Worm (Caenorhabditis elegans) whole organism, late embryonic: Measurements from ENCODE around the gene clu-1.

ENCODE experiments used
- K02D7.2 ChIP-seq: sonication (generic microtip); optimal IDR thresholded peaks from 2 replicates; lab custom pipeline; 2017; ENCODE audit warnings: mild to moderate bottlenecking, missing genetic modification characterization, missing compliant biosample characterization
- K09A11.1 ChIP-seq: sonication (generic microtip); optimal IDR thresholded peaks from 2 replicates; lab custom pipeline; 2017; ENCODE audit warnings: antibody characterized with exemption, mild to moderate bottlenecking, missing genetic modification characterization, missing compliant biosample characterization; ENCODE audit not compliant: insufficient read depth
- ceh-2 ChIP-seq: sonication (generic microtip); optimal IDR thresholded peaks from 2 replicates; lab custom pipeline; 2016; ENCODE audit warnings: missing genotype, missing genetic modification characterization, missing compliant biosample characterization
- ceh-24 ChIP-seq: sonication (generic microtip); optimal IDR thresholded peaks from 2 replicates; lab custom pipeline; 2016; ENCODE audit warnings: mild to moderate bottlenecking, missing genetic modification characterization, missing compliant biosample characterization
- ceh-31 ChIP-seq: sonication (generic microtip); optimal IDR thresholded peaks from 2 replicates; lab custom pipeline; 2016; ENCODE audit warnings: missing genetic modification characterization, missing compliant biosample characterization
- ceh-34 ChIP-seq: sonication (generic microtip); optimal IDR thresholded peaks from 2 replicates; lab custom pipeline; 2016; ENCODE audit warnings: mild to moderate bottlenecking, missing genetic modification characterization, missing compliant biosample characterization
- ceh-45 ChIP-seq: fragments of 200-800 bp; sonication (Bioruptor generic); IDR thresholded peaks from 2 replicates; pipeline ENCODE4 v1.3.6; 2022; ENCODE audit warnings: missing genetic modification reagents, missing genetic modification characterization, missing compliant biosample characterization
- ceh-48 ChIP-seq: sonication (generic microtip); optimal IDR thresholded peaks from 2 replicates; lab custom pipeline; 2016; ENCODE audit warnings: missing genetic modification characterization, inconsistent platforms, missing compliant biosample characterization
- che-1 ChIP-seq: sonication (generic microtip); optimal IDR thresholded peaks from 2 replicates; lab custom pipeline; 2016; ENCODE audit warnings: mild to moderate bottlenecking, missing genetic modification characterization, missing compliant biosample characterization
- dmd-4 ChIP-seq: sonication (generic microtip); optimal IDR thresholded peaks from 2 replicates; lab custom pipeline; 2016; ENCODE audit warnings: borderline replicate concordance, missing genetic modification characterization, missing compliant biosample characterization
- elt-2 ChIP-seq: sonication (generic microtip); optimal IDR thresholded peaks from 2 replicates; lab custom pipeline; 2016; ENCODE audit warnings: missing genetic modification reagents, missing genetic modification characterization, missing compliant biosample characterization
- elt-4 ChIP-seq: sonication (generic microtip); optimal IDR thresholded peaks from 2 replicates; lab custom pipeline; 2016; ENCODE audit warnings: missing genetic modification characterization, missing compliant biosample characterization
- ets-4 ChIP-seq: sonication (generic microtip); optimal IDR thresholded peaks from 2 replicates; lab custom pipeline; 2016; ENCODE audit warnings: missing genetic modification characterization, missing compliant biosample characterization
- eyg-1 ChIP-seq: sonication (generic microtip); optimal IDR thresholded peaks from 2 replicates; lab custom pipeline; 2016; ENCODE audit warnings: missing genotype, missing genetic modification characterization, missing compliant biosample characterization
- fax-1 ChIP-seq: sonication (generic microtip); optimal IDR thresholded peaks from 2 replicates; lab custom pipeline; 2016; ENCODE audit warnings: missing genotype, missing genetic modification characterization, missing compliant biosample characterization
- fkh-6 ChIP-seq: sonication (generic microtip); optimal IDR thresholded peaks from 2 replicates; lab custom pipeline; 2016; ENCODE audit warnings: missing genetic modification characterization, missing compliant biosample characterization
- hlh-13 ChIP-seq: fragments of 200-800 bp; sonication (Bioruptor generic); optimal IDR thresholded peaks from 2 replicates; lab custom pipeline; 2018; ENCODE audit warnings: mild to moderate bottlenecking, missing genetic modification characterization, missing compliant biosample characterization
- hlh-15 ChIP-seq: sonication (generic microtip); optimal IDR thresholded peaks from 2 replicates; lab custom pipeline; 2016; ENCODE audit warnings: missing genetic modification characterization, missing compliant biosample characterization
- hlh-30 ChIP-seq: sonication (generic microtip); optimal IDR thresholded peaks from 2 replicates; lab custom pipeline; 2017; ENCODE audit warnings: antibody characterized with exemption, missing genetic modification characterization, missing compliant biosample characterization; ENCODE audit not compliant: insufficient read depth
- hlh-6 ChIP-seq: sonication (generic microtip); optimal IDR thresholded peaks from 2 replicates; lab custom pipeline; 2016; ENCODE audit warnings: missing genotype, missing genetic modification characterization, missing compliant biosample characterization
- odd-2 ChIP-seq: sonication (generic microtip); optimal IDR thresholded peaks from 2 replicates; lab custom pipeline; 2017; ENCODE audit warnings: antibody characterized with exemption, mild to moderate bottlenecking, missing genetic modification characterization, missing compliant biosample characterization
- pag-3 ChIP-seq: sonication (generic microtip); optimal IDR thresholded peaks from 2 replicates; lab custom pipeline; 2016; ENCODE audit warnings: missing compliant biosample characterization, missing genetic modification characterization, borderline replicate concordance
- pax-1 ChIP-seq: fragments of 150-350 bp; optimal IDR thresholded peaks from 2 replicates; lab custom pipeline; 2014; ENCODE audit warnings: missing biosample characterization, missing genetic modification characterization
- pha-2 ChIP-seq: sonication (generic microtip); optimal IDR thresholded peaks from 2 replicates; lab custom pipeline; 2017; ENCODE audit warnings: mild to moderate bottlenecking, missing genetic modification characterization, missing compliant biosample characterization
- pha-4 ChIP-seq: fragments of 150-350 bp; optimal IDR thresholded peaks from 2 replicates; lab custom pipeline; 2018; ENCODE audit warnings: missing biosample characterization, missing genetic modification reagents, missing genetic modification characterization
- pros-1 ChIP-seq: fragments of 150-350 bp; optimal IDR thresholded peaks from 2 replicates; lab custom pipeline; 2014; ENCODE audit warnings: missing biosample characterization, missing genetic modification reagents, missing genetic modification characterization
- rnt-1 ChIP-seq: sonication (generic microtip); optimal IDR thresholded peaks from 2 replicates; lab custom pipeline; 2016; ENCODE audit warnings: missing genetic modification characterization, missing compliant biosample characterization
- sdc-2 ChIP-seq: sonication (generic microtip); optimal IDR thresholded peaks from 2 replicates; lab custom pipeline; 2016; ENCODE audit warnings: missing genotype, missing genetic modification characterization, missing compliant biosample characterization
- syd-9 ChIP-seq: sonication (generic microtip); optimal IDR thresholded peaks from 2 replicates; lab custom pipeline; 2016; ENCODE audit warnings: mild to moderate bottlenecking, missing genetic modification characterization, moderate library complexity, missing compliant biosample characterization
- tbx-2 ChIP-seq: sonication (generic microtip); optimal IDR thresholded peaks from 2 replicates; lab custom pipeline; 2016; ENCODE audit warnings: missing genetic modification characterization, missing compliant biosample characterization
- unc-3 ChIP-seq, 2 experiments: fragments of 200-800 bp in 1 of 2; sonication (Bioruptor generic) in 1 of 2; sonication (generic microtip) in 1 of 2; conservative IDR thresholded peaks in 1 of 2; optimal IDR thresholded peaks in 1 of 2; 2 replicates each; pipeline versions ENCODE4 v1.3.6 to Lab custom; 2016 to 2022; ENCODE audit warnings: missing compliant biosample characterization in 2 of 2, missing genetic modification characterization in 2 of 2, missing genetic modification reagents in 1 of 2
- unc-86 ChIP-seq: sonication (generic microtip); optimal IDR thresholded peaks from 2 replicates; lab custom pipeline; 2016; ENCODE audit warnings: missing genetic modification characterization, missing compliant biosample characterization
- zip-5 ChIP-seq: sonication (generic microtip); optimal IDR thresholded peaks from 2 replicates; lab custom pipeline; 2016; ENCODE audit warnings: missing genetic modification characterization, missing compliant biosample characterization

clu-1 gene

DNA sequence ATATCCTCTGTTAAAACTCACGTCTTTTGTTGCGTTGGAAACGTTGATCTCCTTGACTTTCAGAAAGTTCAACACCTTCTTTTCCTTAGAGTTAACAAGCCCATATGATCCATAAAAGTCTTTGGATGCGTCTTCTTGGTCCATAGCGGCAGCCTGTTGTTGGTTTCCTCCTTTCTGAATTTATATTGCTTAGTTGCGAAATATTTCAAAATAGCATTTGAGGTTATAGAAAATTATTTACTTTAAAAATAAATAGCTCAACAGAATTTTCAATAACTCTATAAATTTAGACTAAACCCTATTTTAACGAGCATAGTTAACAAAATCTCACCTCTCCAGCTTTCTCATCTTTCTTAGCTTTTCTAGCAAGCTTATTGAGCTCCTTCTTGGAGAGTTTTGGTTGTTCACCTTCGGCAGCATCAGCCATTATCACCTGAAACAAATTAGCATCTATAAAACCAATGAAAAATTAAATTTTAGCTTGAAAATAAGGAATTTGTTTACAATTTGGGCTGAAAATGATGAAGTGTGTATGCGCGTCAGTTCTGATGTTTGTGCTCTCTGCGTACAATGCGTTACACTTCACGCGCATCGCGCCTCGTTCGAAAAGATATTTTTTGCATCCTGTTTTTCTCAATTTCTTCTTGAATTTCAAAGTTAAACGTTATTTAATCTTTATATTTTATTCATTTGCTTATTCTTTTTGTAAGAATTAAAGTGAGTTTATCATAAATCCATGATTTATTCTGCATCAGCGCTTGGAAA lies 30.3 kb downstream of the clu-1 start, which contains the start of the genes dars-1 and ctr-9:
dars-1 (minus strand) TSS at position 433 of the 765 bp plus-strand sequence.
ctr-9 (plus strand) TSS at position 614 of the 765 bp plus-strand sequence.
- TF ChIP-seq hlh-30 (no peak), elt-4 (tag; lab: Kevin White, UChicago) (no peak)
- TF ChIP-seq, all 69 proteins: peak for 0

DNA sequence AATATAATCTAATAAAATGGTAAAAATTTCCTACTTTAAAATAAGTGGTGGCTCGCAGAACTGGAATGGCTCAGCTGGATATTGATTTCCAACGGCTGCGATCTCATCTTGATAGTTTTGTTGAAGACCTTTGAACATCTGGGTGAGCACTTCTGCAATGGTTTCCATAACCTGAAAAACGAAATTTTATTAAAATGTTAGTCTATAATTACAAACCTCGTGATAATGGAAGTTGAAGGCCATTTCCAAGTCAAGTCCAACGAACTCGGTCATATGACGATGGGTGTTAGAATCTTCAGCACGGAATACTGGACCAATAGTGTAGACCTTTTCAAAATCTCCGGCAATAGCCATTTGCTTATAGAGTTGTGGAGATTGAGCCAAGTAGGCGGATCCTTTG lies 31.5 kb downstream of the clu-1 start:
- no peak for TF ChIP-seq zip-5 (tag; lab: Kevin White, UChicago)
- no peak for TF ChIP-seq K09A11.1 (tag; lab: Kevin White, UChicago)

DNA sequence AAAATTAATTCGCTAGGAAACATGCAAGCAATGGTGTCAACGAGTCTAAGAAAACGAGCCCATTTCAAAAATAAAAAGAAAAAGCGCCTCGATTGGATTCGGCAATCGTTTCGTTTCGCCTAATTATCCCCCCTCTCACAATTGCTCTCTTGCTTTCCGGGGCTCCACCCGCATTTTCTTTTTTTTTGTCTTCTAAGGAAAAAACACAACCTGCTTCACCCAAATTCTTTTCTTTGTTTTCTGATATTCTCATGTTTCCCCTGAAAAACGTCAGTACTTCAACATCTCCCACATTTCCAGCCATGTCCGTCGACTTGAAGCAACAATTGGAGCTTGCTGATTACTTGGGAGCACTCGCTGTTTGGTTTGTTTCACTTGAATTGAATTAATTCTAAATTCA lies 32.8 kb downstream of the clu-1 start, which contains the start of gene nlp-36:
nlp-36 (plus strand) TSS at position 301 of the 400 bp plus-strand sequence.
- TF ChIP-seq unc-3 (GFP tag; conservative IDR thresholded peaks at IDR 0.05; lab: Robert Waterston, UW) (no peak), unc-3 (tag; optimal IDR thresholded peaks at IDR 0.05; lab: Kevin White, UChicago) (no peak), elt-4 (tag; lab: Kevin White, UChicago) (no peak), pha-2 (no peak), che-1 (tag; lab: Kevin White, UChicago) (no peak), elt-2 (tag; lab: Kevin White, UChicago) (no peak), K02D7.2 (no peak), rnt-1 (tag; lab: Kevin White, UChicago) (no peak), sdc-2 (no peak), ets-4 (no peak), zip-5 (tag; lab: Kevin White, UChicago) (no peak), tbx-2 (tag; lab: Kevin White, UChicago) (no peak), ceh-45 (no peak), fkh-6 (tag; lab: Kevin White, UChicago) (no peak), hlh-6 (tag; lab: Kevin White, UChicago) (no peak), hlh-15 (no peak), pros-1 (tag; lab: Kevin White, UChicago) (no peak), pax-1 (tag; lab: Kevin White, UChicago) (no peak)

DNA sequence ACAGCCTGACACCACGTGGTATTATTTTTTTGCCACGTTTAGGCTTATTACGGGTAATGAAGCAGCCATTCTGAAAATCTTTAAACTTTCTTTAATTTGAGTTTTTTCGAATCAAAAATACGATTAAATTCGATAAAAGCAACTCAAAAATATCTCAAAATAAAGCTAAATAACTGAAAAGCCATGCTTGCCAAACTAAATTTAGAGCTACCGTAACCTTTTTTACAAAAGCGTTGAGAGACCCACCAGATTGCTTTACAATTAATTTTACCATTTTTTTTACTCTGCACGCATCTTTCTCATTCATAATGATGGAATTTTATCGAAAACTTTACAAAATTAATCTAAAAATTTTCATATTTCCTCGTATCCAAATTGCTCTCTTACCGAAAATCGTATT lies 33.2 kb downstream of the clu-1 start:
- no peak for TF ChIP-seq hlh-30
- TF ChIP-seq pag-3 (tag; lab: Kevin White, UChicago) = no peak
- no peak for TF ChIP-seq unc-86
- TF ChIP-seq zip-5 (tag; lab: Kevin White, UChicago) = no peak
- no peak for TF ChIP-seq che-1 (tag; lab: Kevin White, UChicago)
- no peak for TF ChIP-seq hlh-13
- no peak for TF ChIP-seq ceh-48 (tag; lab: Kevin White, UChicago)
- no peak for TF ChIP-seq syd-9
- TF ChIP-seq eyg-1 = no peak
- TF ChIP-seq fax-1 (tag; lab: Kevin White, UChicago) = no peak
- no peak for TF ChIP-seq pha-4 (tag; lab: Kevin White, UChicago)
- no peak for TF ChIP-seq odd-2 (tag; lab: Kevin White, UChicago)
- no peak for TF ChIP-seq dmd-4
- no peak for TF ChIP-seq ceh-24

DNA sequence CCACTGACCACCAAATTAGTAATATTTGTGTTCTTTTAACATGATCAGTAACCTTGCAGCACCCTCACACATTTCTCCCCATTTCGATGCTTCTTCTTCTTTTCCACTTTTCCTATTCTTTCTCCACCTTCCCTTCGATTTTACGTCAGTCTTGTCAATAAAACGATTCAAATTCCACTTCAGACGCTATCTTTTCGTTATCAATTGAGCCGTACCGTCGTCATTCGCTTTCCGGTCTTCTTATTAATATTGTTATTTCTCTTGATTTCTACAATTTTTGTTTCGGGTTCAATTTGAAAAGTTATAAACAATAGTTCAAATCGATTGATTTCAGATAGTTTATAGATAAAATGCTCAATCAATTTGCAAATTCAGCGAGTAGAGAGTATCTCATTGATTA lies 33.8 kb downstream of the clu-1 start:
- TF ChIP-seq ceh-34 (tag; lab: Kevin White, UChicago) (no peak), ceh-45 (no peak), elt-2 (tag; lab: Kevin White, UChicago) (peak; percentile 6), ceh-2 (tag; lab: Kevin White, UChicago) (no peak), unc-3 (GFP tag; conservative IDR thresholded peaks at IDR 0.05; lab: Robert Waterston, UW) (no peak), unc-3 (tag; optimal IDR thresholded peaks at IDR 0.05; lab: Kevin White, UChicago) (no peak), pag-3 (tag; lab: Kevin White, UChicago) (no peak), ceh-31 (tag; lab: Kevin White, UChicago) (no peak)
